Fruit fly (Drosophila melanogaster): ENCODE results near the gene S1P.

DNA sequence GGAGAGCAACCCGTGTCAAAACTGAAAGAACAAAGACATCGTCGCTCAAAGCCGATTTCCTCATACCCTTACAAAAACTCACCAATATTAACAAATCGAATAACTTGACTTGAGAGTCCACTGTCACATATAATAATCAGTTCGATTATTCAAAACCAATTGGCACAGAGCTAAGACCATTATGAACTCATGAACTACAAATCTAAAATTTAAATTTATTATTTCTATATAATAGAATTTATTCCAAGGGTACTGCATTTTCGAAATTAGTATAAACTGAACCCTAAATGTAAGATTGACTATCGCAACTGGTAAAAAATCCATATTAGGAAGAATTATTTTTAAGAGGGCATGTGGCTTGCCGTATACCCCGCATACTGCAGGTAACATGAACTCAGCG, 35.2 kb downstream of the S1P start:
- no peak for TF ChIP-seq CG9609 (GFP tag; optimal IDR thresholded peaks at IDR 0.05)
- TF ChIP-seq CG11560 (tag; IDR thresholded peaks at IDR 0.05), result no peak
- no peak for TF ChIP-seq fru (optimal IDR thresholded peaks at IDR 0.05)
- no peak for TF ChIP-seq CG17186 (GFP tag; optimal IDR thresholded peaks at IDR 0.05)
- TF ChIP-seq CG17361 (GFP tag; IDR thresholded peaks at IDR 0.05), result no peak
- no peak for TF ChIP-seq Oaz (GFP tag; IDR thresholded peaks at IDR 0.05)
- TF ChIP-seq Hmr (GFP tag; optimal IDR thresholded peaks at IDR 0.05), result no peak
